Fruit fly (Drosophila melanogaster): ENCODE data around the gene Septin4.

Septin4 gene

dm6 chrX:16651625-16652024 is 43.3 kb downstream of the Septin4 start:
- no peak for TF ChIP-seq CTCF (optimal IDR thresholded peaks at IDR 0.05)
- TF ChIP-seq CG8478 (optimal IDR thresholded peaks at IDR 0.05), result no peak

- TF ChIP-seq CTCF (optimal IDR thresholded peaks at IDR 0.05) (no peak), CG8478 (optimal IDR thresholded peaks at IDR 0.05) (no peak)
Observed at dm6 chrX:16651098-16651497, 43.9 kb downstream of the Septin4 start, which contains the start of the genes CG32573 and CG42512. TSS of gene CG32573 (plus strand) at chrX:16651376. TSS of gene CG42512 (plus strand) at chrX:16651376.

dm6 chrX:16650078-16651063 is 44.6 kb downstream of the Septin4 start:
- TF ChIP-seq CG8478 (optimal IDR thresholded peaks at IDR 0.05) (no peak), CTCF (optimal IDR thresholded peaks at IDR 0.05) (no peak)

dm6 chrX:16648435-16648781 is 46.6 kb downstream of the Septin4 start:
- TF ChIP-seq CTCF (optimal IDR thresholded peaks at IDR 0.05) (no peak), CG8478 (optimal IDR thresholded peaks at IDR 0.05) (no peak)

- TF ChIP-seq CG8478 (optimal IDR thresholded peaks at IDR 0.05) (no peak), CTCF (optimal IDR thresholded peaks at IDR 0.05) (no peak)
Observed at dm6 chrX:16647737-16648434, 47.1 kb downstream of the Septin4 start.

- TF ChIP-seq CTCF (optimal IDR thresholded peaks at IDR 0.05) (no peak), CG8478 (optimal IDR thresholded peaks at IDR 0.05) (no peak)
Observed at dm6 chrX:16647092-16647632, 47.8 kb downstream of the Septin4 start.

- no peak for TF ChIP-seq CTCF (optimal IDR thresholded peaks at IDR 0.05)
- no peak for TF ChIP-seq CG8478 (optimal IDR thresholded peaks at IDR 0.05)
Observed at dm6 chrX:16645472-16645871, 49.5 kb downstream of the Septin4 start.

- no peak for TF ChIP-seq CTCF (optimal IDR thresholded peaks at IDR 0.05)
- no peak for TF ChIP-seq CG8478 (optimal IDR thresholded peaks at IDR 0.05)
Observed at dm6 chrX:16644535-16645131, 50.3 kb downstream of the Septin4 start.

dm6 chrX:16643363-16643946 is 51.5 kb downstream of the Septin4 start:
- TF ChIP-seq CG8478 (optimal IDR thresholded peaks at IDR 0.05), result no peak
- TF ChIP-seq CTCF (optimal IDR thresholded peaks at IDR 0.05), result no peak

dm6 chrX:16641101-16641420 is 53.9 kb downstream of the Septin4 start:
- no peak for TF ChIP-seq CG8478 (optimal IDR thresholded peaks at IDR 0.05)
- no peak for TF ChIP-seq CTCF (optimal IDR thresholded peaks at IDR 0.05)

dm6 chrX:16640260-16641100 is 54.5 kb downstream of the Septin4 start, which contains the start of the genes SNRPG and mthl1:
TSS of gene SNRPG (minus strand) at chrX:16640419.
TSS of gene mthl1 (plus strand) at chrX:16640968.
- TF ChIP-seq CG8478 (optimal IDR thresholded peaks at IDR 0.05), result no peak
- no peak for TF ChIP-seq CTCF (optimal IDR thresholded peaks at IDR 0.05)

- TF ChIP-seq CTCF (optimal IDR thresholded peaks at IDR 0.05), result no peak
- TF ChIP-seq CG8478 (optimal IDR thresholded peaks at IDR 0.05), result no peak
Observed at dm6 chrX:16637594-16638485, 57.1 kb downstream of the Septin4 start, which contains the start of gene RpS19a. TSS of gene RpS19a (plus strand) at chrX:16637894.

dm6 chrX:16637106-16637590 is 57.8 kb downstream of the Septin4 start, which contains the start of gene Rok:
TSS of gene Rok (minus strand) at chrX:16637414.
- TF ChIP-seq CTCF (optimal IDR thresholded peaks at IDR 0.05) (peak; percentile 91 to 94), CG8478 (optimal IDR thresholded peaks at IDR 0.05) (no peak)

All from S2 (cell line).